Fruit fly (Drosophila melanogaster) whole organism: ENCODE results near the gene lab.

ENCODE experiments used
- CG8478 ChIP-seq: fragments of >200 bp; optimal IDR thresholded peaks from 2 replicates; lab custom pipeline; 2018; ENCODE audit warnings: inconsistent platforms
- Dll ChIP-seq: fragments of >200 bp; optimal IDR thresholded peaks from 2 replicates; lab custom pipeline; 2017
- EcR ChIP-seq, 2 experiments: fragments of >200 bp; optimal IDR thresholded peaks; 2 replicates each; lab custom pipeline; 2017; ENCODE audit warnings: missing biosample characterization in 2 of 2, missing genetic modification characterization in 2 of 2, missing genetic modification reagents in 2 of 2
- pan ChIP-seq: fragments of >200 bp; optimal IDR thresholded peaks from 2 replicates; lab custom pipeline; 2017
- psq ChIP-seq: fragments of >200 bp; optimal IDR thresholded peaks from 2 replicates; lab custom pipeline; 2017
- usp ChIP-seq: fragments of >200 bp; optimal IDR thresholded peaks from 2 replicates; lab custom pipeline; 2017; ENCODE audit warnings: missing biosample characterization, missing genetic modification characterization, mixed read lengths

The lab gene

dm6 chr3R:6659941-6660340 lies 18.4 kb downstream of the lab start, which contains the start of gene agt:
Gene agt (minus strand): TSS chr3R:6660100.
- TF ChIP-seq Dll (lab: Kevin White, UChicago): no peak
- no peak for TF ChIP-seq psq (lab: Kevin White, UChicago)
- no peak for TF ChIP-seq CG8478 (lab: Kevin White, UChicago)
- no peak for TF ChIP-seq EcR (GFP tag; optimal IDR thresholded peaks at IDR 0.05; lab: Kevin White, UChicago)
- no peak for TF ChIP-seq pan (lab: Kevin White, UChicago)

- TF ChIP-seq usp (no peak), pan (lab: Kevin White, UChicago) (no peak), Dll (lab: Kevin White, UChicago) (no peak), CG8478 (lab: Kevin White, UChicago) (no peak), EcR (GFP tag; optimal IDR thresholded peaks at IDR 0.05; lab: Kevin White, UChicago) (no peak), psq (lab: Kevin White, UChicago) (no peak)
These were observed 20.8 kb downstream of the lab start, which contains the start of the genes CG1307 and twr for dm6 chr3R:6657278-6658246. Gene CG1307 (minus strand): TSS chr3R:6657442. Gene twr (plus strand): TSS chr3R:6657882.

- no peak for TF ChIP-seq psq (lab: Kevin White, UChicago)
- TF ChIP-seq usp: no peak
- no peak for TF ChIP-seq Dll (lab: Kevin White, UChicago)
These were observed 31.6 kb downstream of the lab start, which contains the start of gene Taf1 for dm6 chr3R:6646740-6647139. Gene Taf1 (plus strand): TSS chr3R:6646889.

- TF ChIP-seq usp (no peak), psq (lab: Kevin White, UChicago) (no peak), Dll (lab: Kevin White, UChicago) (no peak), EcR (GFP tag; optimal IDR thresholded peaks at IDR 0.05; lab: Kevin White, UChicago) (no peak), CG8478 (lab: Kevin White, UChicago) (no peak), pan (lab: Kevin White, UChicago) (no peak)
These were observed 34.1 kb downstream of the lab start, which contains the start of gene Ass for dm6 chr3R:6644334-6644733. Gene Ass (minus strand): TSS chr3R:6644434.

- TF ChIP-seq CG8478 (lab: Kevin White, UChicago): no peak
- TF ChIP-seq Dll (lab: Kevin White, UChicago): no peak
- TF ChIP-seq pan (lab: Kevin White, UChicago): no peak
- TF ChIP-seq EcR (GFP tag; optimal IDR thresholded peaks at IDR 0.05; lab: Kevin White, UChicago): no peak
- no peak for TF ChIP-seq usp
- TF ChIP-seq psq (lab: Kevin White, UChicago): no peak
These were observed 37.5 kb downstream of the lab start, which contains the start of gene CG31286 for dm6 chr3R:6640932-6641331. Gene CG31286 (plus strand): TSS chr3R:6641232.

dm6 chr3R:6629851-6630250 lies 48.5 kb downstream of the lab start, which contains the start of gene sunz:
Gene sunz (plus strand): TSS chr3R:6630151.
- no peak for TF ChIP-seq psq (lab: Kevin White, UChicago)
- no peak for TF ChIP-seq Dll (lab: Kevin White, UChicago)
- TF ChIP-seq pan (lab: Kevin White, UChicago): no peak
- no peak for TF ChIP-seq CG8478 (lab: Kevin White, UChicago)
- no peak for TF ChIP-seq EcR (GFP tag; optimal IDR thresholded peaks at IDR 0.05; lab: Kevin White, UChicago)
- TF ChIP-seq usp: no peak

dm6 chr3R:6629221-6629620 lies 49.2 kb downstream of the lab start, which contains the start of gene CG15177:
Gene CG15177 (minus strand): TSS chr3R:6629321.
- TF ChIP-seq EcR (GFP tag; optimal IDR thresholded peaks at IDR 0.05; lab: Kevin White, UChicago): no peak
- TF ChIP-seq Dll (lab: Kevin White, UChicago): no peak
- TF ChIP-seq CG8478 (lab: Kevin White, UChicago): no peak
- no peak for TF ChIP-seq pan (lab: Kevin White, UChicago)
- TF ChIP-seq usp: no peak
- TF ChIP-seq psq (lab: Kevin White, UChicago): no peak

dm6 chr3R:6627800-6628199 lies 50.6 kb downstream of the lab start, which contains the start of gene sowi:
Gene sowi (minus strand): TSS chr3R:6627900.
- TF ChIP-seq Dll (lab: Kevin White, UChicago) (no peak), EcR (GFP tag; optimal IDR thresholded peaks at IDR 0.05; lab: Kevin White, UChicago) (no peak), psq (lab: Kevin White, UChicago) (no peak), pan (lab: Kevin White, UChicago) (no peak), usp (no peak), CG8478 (lab: Kevin White, UChicago) (no peak)
